Worm (Caenorhabditis elegans): ENCODE results near the gene C34C12.2.

DNA sequence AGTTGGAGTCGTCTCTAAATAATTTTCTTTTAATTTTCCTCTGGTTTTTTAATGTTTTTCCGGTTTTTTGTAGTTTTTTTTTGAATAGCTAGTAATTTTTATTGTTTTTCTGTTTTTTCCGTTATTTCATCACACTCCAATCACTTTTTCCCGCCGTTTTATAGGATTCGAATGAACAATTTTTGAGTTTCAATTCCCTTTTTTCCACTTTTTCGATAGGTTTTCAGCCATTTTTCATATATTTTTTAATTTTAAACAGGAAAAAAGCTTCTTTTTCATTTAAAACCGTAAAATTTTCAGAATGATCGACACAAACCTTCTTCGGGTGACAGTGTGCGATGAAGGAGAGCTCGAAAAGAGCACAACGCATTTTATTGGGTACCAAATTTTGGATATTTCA, 7.8 kb downstream of the C34C12.2 start, which contains the start of gene pph-6:
- no peak for TF ChIP-seq somi-1 (GFP tag; optimal IDR thresholded peaks at IDR 0.05)
- TF ChIP-seq Y95B8A.8 (GFP tag; IDR thresholded peaks at IDR 0.05) = no peak
- TF ChIP-seq F33H1.4 (GFP tag; IDR thresholded peaks at IDR 0.05) = no peak
- TF ChIP-seq Y53F4B.3 (GFP tag; IDR thresholded peaks at IDR 0.05) = no peak
- no peak for TF ChIP-seq nhr-80 (tag; optimal IDR thresholded peaks at IDR 0.05)
- no peak for TF ChIP-seq ama-1 (optimal IDR thresholded peaks at IDR 0.05)
- no peak for TF ChIP-seq ama-1 (GFP tag; optimal IDR thresholded peaks at IDR 0.05)

Data from whole organism, young adult.